Fruit fly (Drosophila melanogaster) whole organism, embryonic: Measurements from ENCODE around the gene Spn38F.

Source experiments
- CG13624 ChIP-seq: fragments of 200-800 bp; sonication (Bioruptor generic); optimal IDR thresholded peaks from 2 replicates; lab custom pipeline; 2016; ENCODE audit warnings: missing biosample characterization, missing genetic modification characterization
- CG15696 ChIP-seq: fragments of 200-800 bp; sonication (Bioruptor generic); optimal IDR thresholded peaks from 2 replicates; lab custom pipeline; 2019; ENCODE audit warnings: missing biosample characterization, mild to moderate bottlenecking, missing genetic modification characterization, moderate library complexity
- CG18476 ChIP-seq: fragments of 200-800 bp; sonication (Bioruptor generic); optimal IDR thresholded peaks from 2 replicates; lab custom pipeline; 2016; ENCODE audit warnings: missing biosample characterization, mild to moderate bottlenecking, missing genetic modification characterization
- CG8089 ChIP-seq: fragments of 200-800 bp; sonication (Bioruptor generic); optimal IDR thresholded peaks from 3 replicates; lab custom pipeline; 2016; ENCODE audit warnings: missing biosample characterization, missing genetic modification characterization
- CTCF ChIP-seq: fragments of 200-800 bp; sonication (Bioruptor generic); optimal IDR thresholded peaks from 2 replicates; lab custom pipeline; 2017; ENCODE audit warnings: missing biosample characterization, mild to moderate bottlenecking, missing genetic modification characterization, moderate library complexity
- E2f1 ChIP-seq: fragments of 200-800 bp; sonication (Bioruptor generic); IDR thresholded peaks from 2 replicates; pipeline ENCODE4 v1.3.6; 2022; ENCODE audit warnings: missing biosample characterization, missing genetic modification characterization
- Trl ChIP-seq, 3 experiments: fragments of >200 bp in 2 of 3; fragments of 200-800 bp in 1 of 3; sonication (Bioruptor generic) in 1 of 3; optimal IDR thresholded peaks; 2 replicates in 1 of 3; 3 replicates in 2 of 3; lab custom pipeline; 2016 to 2017; ENCODE audit warnings: missing biosample characterization in 1 of 3, missing genetic modification characterization in 1 of 3
- dysf ChIP-seq: fragments of 200-800 bp; sonication (Bioruptor generic); IDR thresholded peaks from 3 replicates; pipeline ENCODE4 v1.3.6; 2022; ENCODE audit warnings: missing biosample characterization, missing genetic modification characterization
- kni ChIP-seq: fragments of 200-800 bp; sonication (Bioruptor generic); optimal IDR thresholded peaks from 3 replicates; lab custom pipeline; 2017; ENCODE audit warnings: mild to moderate bottlenecking, missing biosample characterization, missing genetic modification reagents, missing genetic modification characterization
- oc ChIP-seq: fragments of 200-800 bp; sonication (Bioruptor generic); optimal IDR thresholded peaks from 2 replicates; lab custom pipeline; 2018; ENCODE audit warnings: missing biosample characterization, mild to moderate bottlenecking, missing genetic modification characterization, moderate library complexity

DNA sequence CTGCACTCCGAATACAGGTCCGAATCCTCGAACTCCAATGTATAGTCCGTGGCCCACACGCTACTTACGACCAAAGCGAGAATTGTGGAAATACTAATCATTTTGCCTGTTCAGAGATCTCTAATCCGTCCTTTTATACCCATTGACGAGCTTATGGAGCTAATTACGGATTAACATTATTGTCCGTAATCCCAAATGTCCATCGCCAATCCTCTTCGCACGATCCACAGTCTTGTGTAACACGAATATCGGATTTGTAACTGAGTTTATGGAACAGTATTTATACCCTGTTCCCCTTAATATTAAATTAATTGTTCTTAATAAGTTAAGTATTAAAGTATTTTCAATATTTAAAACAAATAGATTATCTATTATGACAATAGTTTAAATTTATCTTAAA, 19.4 kb downstream of the Spn38F start, which contains the start of gene CheB38a:
- no peak for TF ChIP-seq kni (GFP tag; lab: Kevin White, UChicago)
- TF ChIP-seq CG8089 (GFP tag; lab: Kevin White, UChicago), result no peak
- no peak for TF ChIP-seq Trl (optimal IDR thresholded peaks at IDR 0.05; lab: Kevin White, UChicago)
- TF ChIP-seq Trl (GFP tag; optimal IDR thresholded peaks at IDR 0.05; lab: Kevin White, UChicago), result no peak
- no peak for TF ChIP-seq dysf
- TF ChIP-seq CTCF (GFP tag; lab: Kevin White, UChicago), result no peak
- TF ChIP-seq CG13624 (GFP tag; lab: Kevin White, UChicago), result no peak
- TF ChIP-seq oc (tag; lab: Kevin White, UChicago), result no peak
- TF ChIP-seq CG15696 (tag; lab: Kevin White, UChicago), result no peak
- no peak for TF ChIP-seq E2f1 (GFP tag; lab: Robert Waterston, UW)
- TF ChIP-seq CG18476 (GFP tag; lab: Kevin White, UChicago), result no peak
